Worm (Caenorhabditis elegans) whole organism, L2 larva: Measurements from ENCODE around the gene btb-14.

ENCODE experiments used
- C34F6.9 ChIP-seq: fragments of 150-350 bp; optimal IDR thresholded peaks from 2 replicates; lab custom pipeline; 2014; ENCODE audit warnings: missing biosample characterization, missing genetic modification characterization
- F13H6.1 ChIP-seq: sonication (generic microtip); optimal IDR thresholded peaks from 2 replicates; lab custom pipeline; 2016; ENCODE audit warnings: missing genetic modification characterization, missing compliant biosample characterization
- R02D3.7 ChIP-seq: fragments of 150-350 bp; optimal IDR thresholded peaks from 2 replicates; lab custom pipeline; 2014; ENCODE audit warnings: missing biosample characterization, missing genetic modification characterization
- Y55F3AM.14 ChIP-seq: fragments of 200-800 bp; sonication (Bioruptor generic); optimal IDR thresholded peaks from 2 replicates; lab custom pipeline; 2018; ENCODE audit warnings: mild to moderate bottlenecking, missing genetic modification characterization, missing compliant biosample characterization
- ZK546.5 ChIP-seq: sonication (generic microtip); optimal IDR thresholded peaks from 2 replicates; lab custom pipeline; 2017; ENCODE audit warnings: missing biosample characterization, missing genetic modification characterization
- alr-1 ChIP-seq: fragments of 150-350 bp; optimal IDR thresholded peaks from 2 replicates; lab custom pipeline; 2014; ENCODE audit warnings: missing biosample characterization, missing genetic modification characterization
- ama-1 ChIP-seq: fragments of 150-350 bp; optimal IDR thresholded peaks from 2 replicates; lab custom pipeline; 2018; ENCODE audit warnings: inconsistent platforms
- blmp-1 ChIP-seq: sonication (generic microtip); optimal IDR thresholded peaks from 2 replicates; lab custom pipeline; 2017; ENCODE audit warnings: missing genetic modification characterization, mild to moderate bottlenecking, missing compliant biosample characterization, antibody characterized with exemption, moderate library complexity; ENCODE audit not compliant: insufficient read depth
- ceh-16 ChIP-seq: fragments of 150-350 bp; optimal IDR thresholded peaks from 2 replicates; lab custom pipeline; 2014; ENCODE audit warnings: missing biosample characterization, missing genetic modification characterization
- ceh-82 ChIP-seq: fragments of 150-350 bp; optimal IDR thresholded peaks from 2 replicates; lab custom pipeline; 2014; ENCODE audit warnings: missing biosample characterization, missing genetic modification characterization
- crh-2 ChIP-seq: sonication (generic microtip); optimal IDR thresholded peaks from 2 replicates; lab custom pipeline; 2017; ENCODE audit warnings: missing biosample characterization, missing genetic modification characterization
- dmd-4 ChIP-seq: sonication (generic microtip); optimal IDR thresholded peaks from 2 replicates; lab custom pipeline; 2017; ENCODE audit warnings: missing biosample characterization, missing genetic modification characterization
- egl-27 ChIP-seq: sonication (generic microtip); optimal IDR thresholded peaks from 3 replicates; lab custom pipeline; 2017; ENCODE audit warnings: missing biosample characterization, missing genetic modification reagents, missing genetic modification characterization
- elt-3 ChIP-seq: sonication (generic microtip); optimal IDR thresholded peaks from 2 replicates; lab custom pipeline; 2017; ENCODE audit warnings: missing biosample characterization, missing genetic modification characterization
- fos-1 ChIP-seq: fragments of 150-350 bp; optimal IDR thresholded peaks from 2 replicates; lab custom pipeline; 2014; ENCODE audit warnings: missing biosample characterization, missing genetic modification characterization
- gmeb-1 ChIP-seq: fragments of 150-350 bp; optimal IDR thresholded peaks from 2 replicates; lab custom pipeline; 2014; ENCODE audit warnings: missing biosample characterization, missing genetic modification characterization
- lin-39 ChIP-seq: fragments of 150-350 bp; optimal IDR thresholded peaks from 2 replicates; lab custom pipeline; 2014; ENCODE audit warnings: missing biosample characterization, missing genetic modification reagents, missing genetic modification characterization
- mab-5 ChIP-seq: fragments of 150-350 bp; optimal IDR thresholded peaks from 2 replicates; lab custom pipeline; 2014; ENCODE audit warnings: missing biosample characterization, missing genetic modification characterization
- mbf-1 ChIP-seq: sonication (generic microtip); optimal IDR thresholded peaks from 2 replicates; lab custom pipeline; 2017; ENCODE audit warnings: missing biosample characterization, missing genetic modification characterization
- nhr-10 ChIP-seq: sonication (generic microtip); optimal IDR thresholded peaks from 2 replicates; lab custom pipeline; 2017; ENCODE audit warnings: missing biosample characterization, missing genetic modification characterization
- nhr-12 ChIP-seq: fragments of 150-350 bp; optimal IDR thresholded peaks from 2 replicates; lab custom pipeline; 2014; ENCODE audit warnings: missing biosample characterization, missing genetic modification characterization
- nhr-21 ChIP-seq: fragments of 150-350 bp; optimal IDR thresholded peaks from 2 replicates; lab custom pipeline; 2014; ENCODE audit warnings: missing biosample characterization, missing genetic modification characterization
- nhr-23 ChIP-seq: fragments of 150-350 bp; optimal IDR thresholded peaks from 2 replicates; lab custom pipeline; 2014; ENCODE audit warnings: missing biosample characterization, missing genetic modification reagents, missing genetic modification characterization
- nhr-25 ChIP-seq: fragments of 150-350 bp; sonication (generic microtip); optimal IDR thresholded peaks from 3 replicates; lab custom pipeline; 2014; ENCODE audit warnings: missing biosample characterization, missing genetic modification characterization
- nhr-77 ChIP-seq: fragments of 150-350 bp; optimal IDR thresholded peaks from 2 replicates; lab custom pipeline; 2014; ENCODE audit warnings: missing biosample characterization, missing genetic modification characterization
- peb-1 ChIP-seq: fragments of 150-350 bp; optimal IDR thresholded peaks from 2 replicates; lab custom pipeline; 2014; ENCODE audit warnings: missing biosample characterization, missing genetic modification characterization
- sma-3 ChIP-seq: sonication (generic microtip); optimal IDR thresholded peaks from 2 replicates; lab custom pipeline; 2016; ENCODE audit warnings: missing genetic modification reagents, missing genetic modification characterization, missing compliant biosample characterization
- sma-9 ChIP-seq, 2 experiments: fragments of 150-350 bp in 1 of 2; sonication (generic microtip) in 1 of 2; optimal IDR thresholded peaks; 2 replicates each; lab custom pipeline; 2014 to 2016; ENCODE audit warnings: missing genetic modification characterization in 2 of 2, mild to moderate bottlenecking in 1 of 2, missing biosample characterization in 1 of 2, missing compliant biosample characterization in 1 of 2, missing genetic modification reagents in 1 of 2, moderate library complexity in 1 of 2
- snpc-4 ChIP-seq: fragments of 150-350 bp; optimal IDR thresholded peaks from 2 replicates; lab custom pipeline; 2014; ENCODE audit warnings: missing biosample characterization, missing genetic modification characterization
- unc-39 ChIP-seq: fragments of 150-350 bp; optimal IDR thresholded peaks from 2 replicates; lab custom pipeline; 2014; ENCODE audit warnings: missing biosample characterization, missing genetic modification characterization
- unc-55 ChIP-seq: fragments of 150-350 bp; sonication (generic microtip); optimal IDR thresholded peaks from 3 replicates; lab custom pipeline; 2014; ENCODE audit warnings: missing biosample characterization, missing genetic modification reagents, missing genetic modification characterization
- unc-62 ChIP-seq: fragments of 150-350 bp; optimal IDR thresholded peaks from 2 replicates; lab custom pipeline; 2014; ENCODE audit warnings: missing biosample characterization, missing genetic modification reagents, missing genetic modification characterization
- zag-1 ChIP-seq: fragments of 150-350 bp; optimal IDR thresholded peaks from 2 replicates; lab custom pipeline; 2014; ENCODE audit warnings: missing biosample characterization, missing genetic modification characterization
- ztf-1 ChIP-seq: fragments of 200-800 bp; sonication (Bioruptor generic); conservative IDR thresholded peaks from 2 replicates; pipeline ENCODE4 v1.3.6; 2022; ENCODE audit warnings: missing genetic modification characterization, missing compliant biosample characterization
- ztf-11 ChIP-seq: sonication (generic microtip); optimal IDR thresholded peaks from 2 replicates; lab custom pipeline; 2017; ENCODE audit warnings: missing biosample characterization, missing genetic modification characterization
- ztf-4 ChIP-seq: fragments of 150-350 bp; optimal IDR thresholded peaks from 2 replicates; lab custom pipeline; 2014; ENCODE audit warnings: missing biosample characterization, missing genetic modification characterization

The btb-14 gene

ce11 chrII:12393690-12394089 is 10.4 kb downstream of the btb-14 start, which contains the start of gene Y57A10B.7:
TSS of gene Y57A10B.7 (minus strand) at chrII:12393790.
- no peak for TF ChIP-seq ama-1 (lab: Kevin White, UChicago)
- no peak for TF ChIP-seq R02D3.7 (tag; lab: Kevin White, UChicago)

- TF ChIP-seq egl-27 (tag; lab: Kevin White, UChicago) = no peak
- TF ChIP-seq nhr-23 (tag; lab: Kevin White, UChicago) = no peak
- no peak for TF ChIP-seq ceh-16 (tag; lab: Kevin White, UChicago)
Measured at ce11 chrII:12394138-12394537, 10.9 kb downstream of the btb-14 start.

ce11 chrII:12397656-12398055 is 14.4 kb downstream of the btb-14 start, which contains the start of gene F57G9.7:
TSS of gene F57G9.7 (minus strand) at chrII:12397756.
- TF ChIP-seq mbf-1 (tag; lab: Kevin White, UChicago) = no peak
- no peak for TF ChIP-seq ceh-82
- TF ChIP-seq peb-1 (tag; lab: Kevin White, UChicago) = no peak
- TF ChIP-seq Y55F3AM.14 (GFP tag; lab: Kevin White, UChicago) = no peak
- TF ChIP-seq nhr-21 (tag; lab: Kevin White, UChicago) = no peak
- TF ChIP-seq unc-39 (tag; lab: Kevin White, UChicago) = no peak
- TF ChIP-seq lin-39 = no peak
- no peak for TF ChIP-seq mab-5
- no peak for TF ChIP-seq snpc-4 (tag; lab: Kevin White, UChicago)
- TF ChIP-seq alr-1 (tag; lab: Kevin White, UChicago) = no peak
- TF ChIP-seq ceh-16 (tag; lab: Kevin White, UChicago) = no peak
- no peak for TF ChIP-seq nhr-25 (tag; lab: Kevin White, UChicago)
- no peak for TF ChIP-seq ztf-4 (tag; lab: Kevin White, UChicago)
- TF ChIP-seq nhr-77 (tag; lab: Kevin White, UChicago) = no peak
- no peak for TF ChIP-seq ztf-1 (GFP tag; lab: Robert Waterston, UW)
- TF ChIP-seq fos-1 (tag; lab: Kevin White, UChicago) = no peak
- TF ChIP-seq ZK546.5 = no peak
- TF ChIP-seq ztf-11 (tag; lab: Kevin White, UChicago) = no peak

ce11 chrII:12401791-12402190 is 18.5 kb downstream of the btb-14 start, which contains the start of gene sre-29:
TSS of gene sre-29 (minus strand) at chrII:12401891.
- no peak for TF ChIP-seq sma-3 (GFP tag; lab: Kevin White, UChicago)
- TF ChIP-seq unc-55 = no peak
- no peak for TF ChIP-seq ceh-82
- no peak for TF ChIP-seq egl-27 (tag; lab: Kevin White, UChicago)
- TF ChIP-seq zag-1 (tag; lab: Kevin White, UChicago) = no peak
- no peak for TF ChIP-seq ztf-1 (GFP tag; lab: Robert Waterston, UW)
- TF ChIP-seq lin-39 = no peak
- TF ChIP-seq ama-1 (lab: Kevin White, UChicago) = no peak
- no peak for TF ChIP-seq nhr-77 (tag; lab: Kevin White, UChicago)
- no peak for TF ChIP-seq nhr-25 (tag; lab: Kevin White, UChicago)
- no peak for TF ChIP-seq crh-2
- TF ChIP-seq unc-62 = no peak
- no peak for TF ChIP-seq nhr-10 (tag; lab: Kevin White, UChicago)
- no peak for TF ChIP-seq gmeb-1 (tag; lab: Kevin White, UChicago)
- TF ChIP-seq F13H6.1 (tag; lab: Kevin White, UChicago) = no peak

- TF ChIP-seq snpc-4 (tag; lab: Kevin White, UChicago) = no peak
- TF ChIP-seq ZK546.5 = no peak
- no peak for TF ChIP-seq zag-1 (tag; lab: Kevin White, UChicago)
- TF ChIP-seq ceh-16 (tag; lab: Kevin White, UChicago) = no peak
- no peak for TF ChIP-seq sma-9 (GFP tag; optimal IDR thresholded peaks at IDR 0.05; lab: Kevin White, UChicago)
- TF ChIP-seq sma-9 (tag; optimal IDR thresholded peaks at IDR 0.05; lab: Kevin White, UChicago) = no peak
- TF ChIP-seq blmp-1 = no peak
- no peak for TF ChIP-seq peb-1 (tag; lab: Kevin White, UChicago)
- no peak for TF ChIP-seq lin-39
- no peak for TF ChIP-seq C34F6.9 (tag; lab: Kevin White, UChicago)
- no peak for TF ChIP-seq sma-3 (GFP tag; lab: Kevin White, UChicago)
- no peak for TF ChIP-seq nhr-12
- TF ChIP-seq nhr-25 (tag; lab: Kevin White, UChicago) = no peak
- TF ChIP-seq dmd-4 (tag; lab: Kevin White, UChicago) = no peak
- no peak for TF ChIP-seq unc-62
- no peak for TF ChIP-seq mbf-1 (tag; lab: Kevin White, UChicago)
- TF ChIP-seq crh-2 = no peak
- TF ChIP-seq elt-3 (tag; lab: Kevin White, UChicago) = no peak
- no peak for TF ChIP-seq Y55F3AM.14 (GFP tag; lab: Kevin White, UChicago)
- no peak for TF ChIP-seq egl-27 (tag; lab: Kevin White, UChicago)
- TF ChIP-seq nhr-23 (tag; lab: Kevin White, UChicago) = no peak
Measured at ce11 chrII:12406394-12406793, 23.1 kb downstream of the btb-14 start, which contains the start of gene sre-30. TSS of gene sre-30 (minus strand) at chrII:12406494.
